Fruit fly (Drosophila melanogaster) ovary, adult (tissue): ENCODE data around the gene ppk13.

Source experiments
- CG17801 ChIP-seq: fragments of 200-800 bp; optimal IDR thresholded peaks from 2 replicates; lab custom pipeline; 2019; ENCODE audit warnings: missing biosample characterization, mild to moderate bottlenecking, missing genetic modification characterization, moderate library complexity; ENCODE audit not compliant: partially characterized antibody

The ppk13 gene

DNA sequence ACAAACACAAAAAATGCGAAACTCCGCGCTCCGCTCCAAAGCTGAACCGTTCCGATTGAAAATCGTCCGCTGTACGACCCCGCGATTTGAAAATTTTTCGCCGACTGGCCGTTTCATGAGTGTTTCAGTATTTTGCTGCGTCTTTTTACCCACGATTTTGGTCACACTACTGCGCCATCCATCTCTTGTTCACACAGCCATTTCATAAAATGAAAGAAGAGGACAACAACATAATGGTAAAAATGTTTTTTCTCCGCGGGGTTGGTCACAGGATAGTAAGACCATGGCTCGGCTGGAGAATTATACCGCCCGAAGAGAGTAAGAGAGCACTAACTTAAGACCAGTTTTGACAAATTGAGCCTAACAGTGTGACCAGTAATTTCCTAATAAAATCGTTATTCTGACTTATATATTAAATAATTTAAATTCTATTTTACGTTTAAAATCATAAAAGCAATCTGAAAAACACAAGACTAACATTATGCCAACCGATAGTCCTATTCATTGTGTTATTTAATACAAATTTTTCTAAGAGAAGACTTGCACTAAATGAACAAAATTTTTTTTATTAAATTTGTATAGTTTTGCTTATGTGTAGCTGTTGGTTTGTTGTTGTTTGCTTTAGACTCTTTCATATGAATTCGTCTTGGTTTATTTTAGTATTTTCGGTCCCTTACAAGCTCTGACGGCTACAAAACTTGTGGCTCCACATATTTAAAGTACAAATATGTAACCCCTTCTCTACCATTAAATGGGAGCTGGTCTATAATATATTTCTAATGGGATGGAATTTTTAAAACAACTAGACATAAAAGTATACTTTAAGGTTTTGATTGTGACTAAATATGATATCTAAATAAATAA, 36.4 kb downstream of the ppk13 start, which contains the start of gene CG42238:
Gene CG42238 (minus strand): TSS at position 292 of the 864 bp plus-strand sequence.
- no peak for TF ChIP-seq CG17801 (GFP tag; lab: Kevin White, UChicago)

DNA sequence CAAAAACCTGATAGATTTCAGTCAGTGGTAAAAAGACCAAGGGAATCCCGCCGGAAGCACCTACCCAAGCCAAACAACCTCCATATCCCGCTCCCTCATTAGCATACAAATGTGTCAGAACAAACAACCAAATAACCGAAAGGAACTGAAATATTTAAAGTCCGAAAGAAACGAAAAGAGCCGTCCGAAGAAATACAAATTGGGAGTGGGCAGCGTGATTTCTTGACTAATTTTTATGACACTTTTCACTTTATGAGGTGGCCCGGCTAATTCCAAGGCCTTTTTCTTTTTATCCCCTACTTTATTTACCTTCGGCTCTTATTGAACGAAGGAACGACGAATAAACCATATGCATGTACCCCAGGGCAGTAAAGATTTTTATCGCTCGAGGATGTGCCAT, 47.8 kb downstream of the ppk13 start:
- no peak for TF ChIP-seq CG17801 (GFP tag; lab: Kevin White, UChicago)

DNA sequence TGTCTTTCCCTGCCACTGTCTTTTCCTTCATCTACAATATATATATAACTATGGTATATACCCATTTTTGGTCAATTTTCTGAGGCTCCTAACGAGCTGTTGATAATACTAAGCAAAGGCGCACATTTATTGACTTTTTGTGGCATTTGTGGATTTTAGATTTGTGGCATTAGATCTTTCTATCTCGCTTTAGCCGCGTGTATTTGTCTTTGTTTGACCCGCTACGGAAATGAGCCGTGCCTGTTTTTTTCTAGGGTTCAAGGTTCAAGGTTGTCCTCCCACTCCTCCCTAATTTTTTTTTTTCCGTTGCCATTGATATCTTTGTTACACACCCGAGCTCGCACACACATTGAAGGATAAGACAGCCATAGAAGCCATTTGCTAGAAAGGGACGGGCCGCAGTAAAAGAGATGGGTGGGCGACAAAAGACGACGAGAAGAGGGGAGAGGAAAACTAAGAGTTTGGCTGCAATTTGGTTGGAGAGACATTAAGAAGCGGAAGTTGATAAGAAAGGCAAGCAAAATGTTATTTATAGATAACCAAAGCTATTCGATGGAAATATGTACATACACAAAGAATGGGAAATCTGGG, 48.9 kb downstream of the ppk13 start:
- TF ChIP-seq CG17801 (GFP tag; lab: Kevin White, UChicago) = no peak

DNA sequence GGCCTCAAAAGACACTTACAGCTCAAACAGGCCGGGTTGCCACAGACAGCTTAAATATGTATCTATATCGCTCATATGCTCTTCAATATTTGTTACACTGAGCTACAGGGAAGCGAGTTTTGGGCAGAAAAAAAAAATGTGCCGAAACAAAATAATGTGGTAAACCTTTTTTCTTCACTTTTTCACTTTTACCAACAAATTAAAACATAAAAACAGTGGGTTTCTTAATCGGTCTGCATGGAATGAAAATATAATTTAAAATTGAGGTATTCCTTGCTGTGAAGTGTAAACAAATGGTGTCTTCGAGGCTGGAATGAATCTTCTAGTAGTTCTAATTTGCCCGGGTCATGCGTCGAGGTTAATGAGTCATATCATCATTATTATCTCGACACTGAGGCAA, 49.8 kb downstream of the ppk13 start:
- TF ChIP-seq CG17801 (GFP tag; lab: Kevin White, UChicago) = no peak

DNA sequence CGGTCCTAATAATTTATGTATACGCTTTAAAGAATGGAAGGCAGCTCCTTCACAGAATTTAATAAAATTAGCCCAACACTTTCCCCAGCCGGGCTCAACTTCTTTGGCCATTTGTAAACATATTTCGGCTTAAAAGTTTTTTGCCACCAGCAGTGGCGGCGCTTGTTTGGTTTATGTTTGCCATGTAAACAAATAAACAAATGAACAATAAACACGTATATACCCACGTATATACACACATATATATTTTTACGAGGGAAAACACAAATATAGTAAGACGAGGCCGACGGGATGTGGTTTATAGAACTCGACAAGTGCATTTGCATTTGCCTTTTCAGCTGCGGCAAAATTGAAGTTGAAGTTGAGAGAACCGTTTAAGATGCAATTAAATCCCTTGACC, 50.8 kb downstream of the ppk13 start:
- TF ChIP-seq CG17801 (GFP tag; lab: Kevin White, UChicago) = no peak
